Worm (Caenorhabditis elegans): ENCODE measurements around the gene dhs-20.
A peak's percentile ranks its signal among the peaks of the same experiment; 100 is the strongest.

- TF ChIP-seq elt-3 (tag; optimal IDR thresholded peaks at IDR 0.05) (no peak), ztf-4 (tag; optimal IDR thresholded peaks at IDR 0.05) (peak; percentile 42), nhr-6 (tag; optimal IDR thresholded peaks at IDR 0.05) (peak; percentile 32), nhr-77 (tag; optimal IDR thresholded peaks at IDR 0.05) (no peak), ceh-82 (tag; optimal IDR thresholded peaks at IDR 0.05) (peak; percentile 85)
Measured at ce11 chrV:11610481-11610880, 6.1 kb upstream of the dhs-20 start, which contains the start of gene sas-5.

Data from whole organism, L2 larva.